Worm (Caenorhabditis elegans) whole organism, L4 larva: ENCODE results near the gene K09G1.2.

Experiments used
- D1046.2 ChIP-seq: fragments of 200-800 bp; sonication (Bioruptor generic); IDR thresholded peaks from 2 replicates; pipeline ENCODE4 v1.3.6; 2022; ENCODE audit warnings: missing genetic modification characterization, missing compliant biosample characterization
- F49E8.2 ChIP-seq: sonication (generic microtip); optimal IDR thresholded peaks from 2 replicates; lab custom pipeline; 2016; ENCODE audit warnings: missing compliant biosample characterization, mild to moderate bottlenecking, missing genetic modification characterization, borderline replicate concordance
- R02D3.7 ChIP-seq: fragments of 150-350 bp; sonication (generic microtip); optimal IDR thresholded peaks from 3 replicates; lab custom pipeline; 2014; ENCODE audit warnings: missing biosample characterization, missing genetic modification characterization
- T20F7.1 ChIP-seq: fragments of 200-800 bp; sonication (Bioruptor generic); optimal IDR thresholded peaks from 2 replicates; lab custom pipeline; 2018; ENCODE audit warnings: mild to moderate bottlenecking, missing genetic modification characterization, missing compliant biosample characterization
- T26A8.4 ChIP-seq: fragments of 200-800 bp; sonication (Bioruptor generic); IDR thresholded peaks from 2 replicates; pipeline ENCODE4 v1.3.6; 2022; ENCODE audit warnings: missing genetic modification characterization, missing compliant biosample characterization
- aha-1 ChIP-seq: fragments of 150-350 bp; peaks from one replicate; lab custom pipeline; 2014; ENCODE audit warnings: missing biosample characterization, missing genetic modification characterization
- ceh-20 ChIP-seq: fragments of 200-800 bp; sonication (Bioruptor generic); IDR thresholded peaks from 2 replicates; pipeline ENCODE4 v1.3.6; 2022; ENCODE audit warnings: missing genetic modification reagents, missing genetic modification characterization, missing compliant biosample characterization
- ceh-32 ChIP-seq: sonication (generic microtip); optimal IDR thresholded peaks from 2 replicates; lab custom pipeline; 2016; ENCODE audit warnings: mild to moderate bottlenecking, missing genetic modification characterization, missing compliant biosample characterization; ENCODE audit not compliant: poor library complexity
- ces-1 ChIP-seq: fragments of 150-350 bp; sonication (generic microtip); optimal IDR thresholded peaks from 4 replicates; lab custom pipeline; 2014; ENCODE audit warnings: missing biosample characterization, missing genetic modification reagents, missing genetic modification characterization
- cey-2 ChIP-seq: sonication (generic microtip); optimal IDR thresholded peaks from 3 replicates; lab custom pipeline; 2017; ENCODE audit warnings: missing genetic modification characterization, mild to moderate bottlenecking, missing compliant biosample characterization, antibody characterized with exemption, borderline replicate concordance; ENCODE audit not compliant: insufficient read depth
- ctbp-1 ChIP-seq: fragments of 200-800 bp; sonication (Bioruptor generic); IDR thresholded peaks from 2 replicates; pipeline ENCODE4 v1.3.6; 2022; ENCODE audit warnings: missing genetic modification reagents, missing genetic modification characterization, missing compliant biosample characterization
- dmd-9 ChIP-seq: fragments of 200-800 bp; sonication (Bioruptor generic); IDR thresholded peaks from 2 replicates; pipeline ENCODE4 v1.3.6; 2022; ENCODE audit warnings: missing genetic modification reagents, missing genetic modification characterization, missing compliant biosample characterization
- dpl-1 ChIP-seq: fragments of 150-350 bp; optimal IDR thresholded peaks from 2 replicates; lab custom pipeline; 2014; ENCODE audit warnings: missing biosample characterization, missing genetic modification reagents, missing genetic modification characterization
- hif-1 ChIP-seq, 2 experiments: sonication (generic microtip); optimal IDR thresholded peaks; 2 replicates each; lab custom pipeline; 2016 to 2017; ENCODE audit warnings: missing compliant biosample characterization in 2 of 2, missing genetic modification characterization in 2 of 2, missing genetic modification reagents in 2 of 2, missing genotype in 2 of 2, mild to moderate bottlenecking in 1 of 2
- lin-1 ChIP-seq: fragments of 200-800 bp; sonication (Bioruptor generic); IDR thresholded peaks from 2 replicates; pipeline ENCODE4 v1.3.6; 2022; ENCODE audit warnings: missing genetic modification reagents, missing genetic modification characterization, missing compliant biosample characterization
- lin-15B ChIP-seq: fragments of 150-350 bp; sonication (generic microtip); optimal IDR thresholded peaks from 3 replicates; lab custom pipeline; 2014; ENCODE audit warnings: missing biosample characterization, missing genetic modification characterization
- lin-38 ChIP-seq: fragments of 200-800 bp; sonication (Bioruptor generic); IDR thresholded peaks from 2 replicates; pipeline ENCODE4 v1.3.6; 2022; ENCODE audit warnings: missing genetic modification reagents, missing genetic modification characterization, missing compliant biosample characterization
- lin-39 ChIP-seq: fragments of 150-350 bp; optimal IDR thresholded peaks from 2 replicates; lab custom pipeline; 2014; ENCODE audit warnings: missing biosample characterization, missing genetic modification reagents, missing genetic modification characterization
- madf-9 ChIP-seq: fragments of 200-800 bp; sonication (Bioruptor generic); conservative IDR thresholded peaks from 2 replicates; pipeline ENCODE4 v1.3.6; 2022; ENCODE audit warnings: missing genetic modification reagents, missing genetic modification characterization, missing compliant biosample characterization
- mes-2 ChIP-seq: sonication (generic microtip); optimal IDR thresholded peaks from 2 replicates; lab custom pipeline; 2016; ENCODE audit warnings: missing genotype, mild to moderate bottlenecking, missing genetic modification characterization, missing compliant biosample characterization; ENCODE audit not compliant: poor library complexity, severe bottlenecking
- mxl-3 ChIP-seq: fragments of 200-800 bp; sonication (Bioruptor generic); optimal IDR thresholded peaks from 2 replicates; lab custom pipeline; 2018; ENCODE audit warnings: mild to moderate bottlenecking, missing genetic modification characterization, missing compliant biosample characterization
- nhr-10 ChIP-seq: fragments of 150-350 bp; optimal IDR thresholded peaks from 2 replicates; lab custom pipeline; 2014; ENCODE audit warnings: missing biosample characterization, missing genetic modification characterization
- nhr-102 ChIP-seq: sonication (generic microtip); optimal IDR thresholded peaks from 2 replicates; lab custom pipeline; 2016; ENCODE audit warnings: mild to moderate bottlenecking, missing genetic modification characterization, moderate library complexity, missing compliant biosample characterization
- pha-4 ChIP-seq, 2 experiments: fragments of 150-350 bp in 1 of 2; fragments of 200-800 bp in 1 of 2; sonication (Bioruptor generic) in 1 of 2; IDR thresholded peaks in 1 of 2; optimal IDR thresholded peaks in 1 of 2; 2 replicates each; pipeline versions ENCODE4 v1.3.6 to Lab custom; 2014 to 2022; ENCODE audit warnings: missing genetic modification characterization in 2 of 2, missing genetic modification reagents in 2 of 2, missing biosample characterization in 1 of 2, missing compliant biosample characterization in 1 of 2
- rbr-2 ChIP-seq: sonication (generic microtip); optimal IDR thresholded peaks from 2 replicates; lab custom pipeline; 2016; ENCODE audit warnings: missing genotype, missing genetic modification characterization, missing compliant biosample characterization
- sdz-12 ChIP-seq: fragments of 200-800 bp; sonication (Bioruptor generic); optimal IDR thresholded peaks from 2 replicates; lab custom pipeline; 2018; ENCODE audit warnings: mild to moderate bottlenecking, missing genetic modification characterization, missing compliant biosample characterization
- snpc-4 ChIP-seq: fragments of 150-350 bp; optimal IDR thresholded peaks from 2 replicates; lab custom pipeline; 2014; ENCODE audit warnings: missing biosample characterization, missing genetic modification characterization
- spr-3 ChIP-seq: fragments of 200-800 bp; sonication (Bioruptor generic); optimal IDR thresholded peaks from 2 replicates; lab custom pipeline; 2018; ENCODE audit warnings: mild to moderate bottlenecking, missing genetic modification characterization, missing compliant biosample characterization
- tag-97 ChIP-seq: fragments of 200-800 bp; sonication (Bioruptor generic); IDR thresholded peaks from 2 replicates; pipeline ENCODE4 v1.3.6; 2022; ENCODE audit warnings: missing genetic modification characterization, missing compliant biosample characterization
- tra-1 ChIP-seq: fragments of 200-800 bp; sonication (Bioruptor generic); IDR thresholded peaks from 2 replicates; pipeline ENCODE4 v1.3.6; 2022; ENCODE audit warnings: missing genetic modification reagents, missing genetic modification characterization, missing compliant biosample characterization
- unc-130 ChIP-seq: sonication (generic microtip); optimal IDR thresholded peaks from 2 replicates; lab custom pipeline; 2016; ENCODE audit warnings: missing genetic modification reagents, missing genetic modification characterization, missing compliant biosample characterization
- unc-62 ChIP-seq, 3 experiments: fragments of 150-350 bp in 1 of 3; sonication (generic microtip); optimal IDR thresholded peaks in 2 of 3; peaks in 1 of 3; 1 replicate in 1 of 3; 2 replicates in 2 of 3; lab custom pipeline; 2014 to 2017; ENCODE audit warnings: missing biosample characterization in 3 of 3, missing genetic modification characterization in 3 of 3, missing genetic modification reagents in 3 of 3, missing genotype in 1 of 3
- vab-7 ChIP-seq: fragments of 200-800 bp; sonication (Bioruptor generic); IDR thresholded peaks from 2 replicates; pipeline ENCODE4 v1.3.6; 2022; ENCODE audit warnings: missing genetic modification reagents, missing genetic modification characterization, missing compliant biosample characterization
- zag-1 ChIP-seq: fragments of 150-350 bp; optimal IDR thresholded peaks from 2 replicates; lab custom pipeline; 2014; ENCODE audit warnings: missing biosample characterization, missing genetic modification characterization
- zfp-3 ChIP-seq: fragments of 200-800 bp; sonication (Bioruptor generic); conservative IDR thresholded peaks from 2 replicates; pipeline ENCODE4 v1.3.6; 2022; ENCODE audit warnings: missing genetic modification reagents, missing genetic modification characterization, missing compliant biosample characterization
- ztf-7 ChIP-seq: fragments of 150-350 bp; optimal IDR thresholded peaks from 2 replicates; lab custom pipeline; 2014; ENCODE audit warnings: missing biosample characterization, missing genetic modification characterization

The K09G1.2 gene

ce11 chrV:9549459-9549858 lies 41.0 kb upstream of the K09G1.2 start, which contains the start of gene nstp-10 (continued):
- TF ChIP-seq ceh-32 (tag; lab: Kevin White, UChicago) (no peak), rbr-2 (tag; lab: Kevin White, UChicago) (no peak), D1046.2 (GFP tag; lab: Robert Waterston, UW) (no peak), hif-1 (tag; optimal IDR thresholded peaks at IDR 0.05; lab: Kevin White, UChicago) (no peak), lin-15B (tag; lab: Kevin White, UChicago) (peak; percentile 20), mes-2 (tag; lab: Kevin White, UChicago) (peak; percentile 78), lin-38 (peak; percentile 98), spr-3 (GFP tag; lab: Kevin White, UChicago) (no peak), T26A8.4 (GFP tag; lab: Robert Waterston, UW) (no peak), tra-1 (GFP tag; lab: Robert Waterston, UW) (peak; percentile 55; the same call in 1 of the 2 replicates), R02D3.7 (tag; lab: Kevin White, UChicago) (no peak), nhr-102 (tag; lab: Kevin White, UChicago) (no peak), F49E8.2 (peak; percentile 94), ceh-20 (GFP tag; lab: Robert Waterston, UW) (no peak), lin-1 (GFP tag; lab: Robert Waterston, UW) (no peak), vab-7 (0 out of 2 replicates have a peak, but pooled peaks have one; percentile 10), ztf-7 (tag; lab: Kevin White, UChicago) (no peak), sdz-12 (GFP tag; lab: Kevin White, UChicago) (no peak), zfp-3 (no peak), snpc-4 (tag; lab: Kevin White, UChicago) (no peak), dpl-1 (GFP tag; lab: Kevin White, UChicago) (peak; percentile 42), pha-4 (GFP tag; IDR thresholded peaks at IDR 0.05; lab: Robert Waterston, UW) (no peak), pha-4 (tag; optimal IDR thresholded peaks at IDR 0.05; lab: Kevin White, UChicago) (peak; percentile 8), unc-130 (GFP tag; lab: Kevin White, UChicago) (peak; percentile 93), aha-1 (peak; percentile 94), tag-97 (no peak), zag-1 (tag; lab: Kevin White, UChicago) (no peak), nhr-10 (no peak)

ce11 chrV:9550313-9550712 lies 40.1 kb upstream of the K09G1.2 start, which contains the start of gene ehbp-1:
Gene ehbp-1, plus strand, starts transcription at chrV:9550644.
- TF ChIP-seq mxl-3 (GFP tag; lab: Kevin White, UChicago) (peak; percentile 21), pha-4 (GFP tag; IDR thresholded peaks at IDR 0.05; lab: Robert Waterston, UW) (no peak), pha-4 (tag; optimal IDR thresholded peaks at IDR 0.05; lab: Kevin White, UChicago) (no peak), dpl-1 (GFP tag; lab: Kevin White, UChicago) (no peak), ctbp-1 (GFP tag; lab: Robert Waterston, UW) (0 out of 2 replicates have a peak, but pooled peaks have one; percentile 33), cey-2 (tag; lab: Kevin White, UChicago) (no peak), lin-39 (tag; lab: Kevin White, UChicago) (no peak), snpc-4 (tag; lab: Kevin White, UChicago) (no peak), madf-9 (GFP tag; lab: Robert Waterston, UW) (no peak), ces-1 (GFP tag; lab: Kevin White, UChicago) (peak; percentile 26)

- no peak for TF ChIP-seq T20F7.1 (GFP tag; lab: Kevin White, UChicago)
- no peak for TF ChIP-seq ctbp-1 (GFP tag; lab: Robert Waterston, UW)
- peak in 1 of 2 experiments; percentile 94 for TF ChIP-seq unc-62 (GFP tag; optimal IDR thresholded peaks at IDR 0.05 in 1 of 2; lab: Kevin White, UChicago)
- TF ChIP-seq unc-62 (tag; optimal IDR thresholded peaks at IDR 0.05; lab: Kevin White, UChicago) = no peak
- no peak for TF ChIP-seq lin-15B (tag; lab: Kevin White, UChicago)
- TF ChIP-seq dmd-9 (GFP tag; lab: Robert Waterston, UW) = no peak
- TF ChIP-seq, all 104 proteins: peak for 1
Measured at ce11 chrV:9556668-9557067, 33.7 kb upstream of the K09G1.2 start.
